Worm (Caenorhabditis elegans): Measurements from ENCODE around the gene hil-2.
A peak's percentile ranks its signal among the peaks of the same experiment; 100 is the strongest.

Gene hil-2

ce11 chrIV:6329339-6329738 is 35.3 kb downstream of the hil-2 start, which contains the start of gene seu-1:
seu-1 (plus strand) TSS chrIV:6329639.
- TF ChIP-seq gmeb-1 (tag; optimal IDR thresholded peaks at IDR 0.05) (no peak), nhr-21 (tag; optimal IDR thresholded peaks at IDR 0.05) (no peak), nhr-10 (tag; optimal IDR thresholded peaks at IDR 0.05) (no peak), aly-2 (tag; optimal IDR thresholded peaks at IDR 0.05) (no peak), nhr-11 (tag; optimal IDR thresholded peaks at IDR 0.05) (no peak), lin-11 (tag; optimal IDR thresholded peaks at IDR 0.05) (no peak), ceh-16 (tag; optimal IDR thresholded peaks at IDR 0.05) (no peak), R02D3.7 (tag; optimal IDR thresholded peaks at IDR 0.05) (no peak), mab-5 (tag; optimal IDR thresholded peaks at IDR 0.05) (no peak), egl-27 (tag; optimal IDR thresholded peaks at IDR 0.05) (no peak), nhr-23 (tag; optimal IDR thresholded peaks at IDR 0.05) (no peak), lsy-2 (tag; optimal IDR thresholded peaks at IDR 0.05) (no peak), Y55F3AM.14 (GFP tag; optimal IDR thresholded peaks at IDR 0.05) (no peak)

- no peak for TF ChIP-seq sma-9 (GFP tag; optimal IDR thresholded peaks at IDR 0.05)
- TF ChIP-seq sma-9 (tag; optimal IDR thresholded peaks at IDR 0.05) = no peak
- TF ChIP-seq lin-39 (tag; optimal IDR thresholded peaks at IDR 0.05) = no peak
- peak; percentile 68 for TF ChIP-seq fos-1 (tag; optimal IDR thresholded peaks at IDR 0.05)
- TF ChIP-seq nhr-10 (tag; optimal IDR thresholded peaks at IDR 0.05) = no peak
- TF ChIP-seq elt-3 (tag; optimal IDR thresholded peaks at IDR 0.05) = no peak
Observed at ce11 chrIV:6330790-6331189, 36.8 kb downstream of the hil-2 start.

DNA sequence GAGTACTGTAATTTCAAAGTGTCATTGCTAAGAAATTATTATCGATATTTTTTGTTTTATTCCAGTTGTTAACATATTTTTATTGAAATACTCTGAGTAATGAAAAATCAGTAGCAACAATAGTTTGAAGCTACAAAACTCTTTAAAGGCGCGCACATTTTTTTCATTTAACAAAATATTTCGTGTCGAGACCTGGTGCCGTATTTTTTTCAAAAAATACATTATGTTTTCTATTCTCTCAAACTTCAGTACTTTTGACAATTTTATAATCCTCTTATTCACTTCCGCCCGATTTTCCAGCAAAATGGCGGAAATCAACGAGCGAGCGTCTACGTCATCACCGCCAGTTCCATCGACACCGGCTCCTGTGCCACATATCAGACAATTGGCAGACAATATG is 39.9 kb downstream of the hil-2 start, which contains the start of gene blos-2:
Gene blos-2, plus strand, starts transcription at position 301 of the 400 bp plus-strand sequence.
- TF ChIP-seq unc-39 (tag; optimal IDR thresholded peaks at IDR 0.05) = no peak
- no peak for TF ChIP-seq zag-1 (tag; optimal IDR thresholded peaks at IDR 0.05)
- no peak for TF ChIP-seq C34F6.9 (tag; optimal IDR thresholded peaks at IDR 0.05)
- no peak for TF ChIP-seq alr-1 (tag; optimal IDR thresholded peaks at IDR 0.05)
- TF ChIP-seq ztf-11 (tag; optimal IDR thresholded peaks at IDR 0.05) = no peak
- TF ChIP-seq elt-3 (tag; optimal IDR thresholded peaks at IDR 0.05) = no peak

ce11 chrIV:6335908-6336307 is 41.9 kb downstream of the hil-2 start, which contains the start of gene mif-4:
mif-4 (minus strand) TSS chrIV:6335994.
- no peak for TF ChIP-seq F13H6.1 (tag; optimal IDR thresholded peaks at IDR 0.05)
- TF ChIP-seq sma-9 (GFP tag; optimal IDR thresholded peaks at IDR 0.05) = peak; percentile 9
- TF ChIP-seq sma-9 (tag; optimal IDR thresholded peaks at IDR 0.05) = no peak
- TF ChIP-seq nhr-129 (tag; optimal IDR thresholded peaks at IDR 0.05) = peak; percentile 9
- TF ChIP-seq unc-39 (tag; optimal IDR thresholded peaks at IDR 0.05) = no peak
- TF ChIP-seq lsy-2 (tag; optimal IDR thresholded peaks at IDR 0.05) = no peak
- TF ChIP-seq nhr-21 (tag; optimal IDR thresholded peaks at IDR 0.05) = no peak

DNA sequence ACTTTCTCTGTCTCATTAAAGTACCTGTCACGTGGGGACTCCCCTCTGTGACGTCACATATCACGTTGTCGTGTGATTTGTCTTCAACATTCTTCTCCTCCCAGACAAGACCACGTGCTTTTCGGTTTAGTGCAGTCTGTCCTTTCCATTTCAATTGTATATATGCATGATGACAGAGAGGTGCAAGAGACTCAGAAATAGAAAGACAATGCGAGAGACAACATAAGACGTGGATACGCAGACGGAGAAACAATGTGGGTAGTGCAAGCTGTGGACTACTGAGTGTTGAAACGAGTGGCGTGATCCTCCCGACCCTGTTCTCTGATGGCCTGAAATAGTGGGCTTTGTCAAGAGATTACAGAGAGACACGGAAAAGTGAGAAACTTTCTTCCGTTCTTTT is 42.7 kb downstream of the hil-2 start:
- TF ChIP-seq lin-39 (tag; optimal IDR thresholded peaks at IDR 0.05) (no peak), ceh-82 (tag; optimal IDR thresholded peaks at IDR 0.05) (peak; percentile 45), nhr-12 (tag; optimal IDR thresholded peaks at IDR 0.05) (no peak), nhr-10 (tag; optimal IDR thresholded peaks at IDR 0.05) (peak; percentile 74), sma-9 (GFP tag; optimal IDR thresholded peaks at IDR 0.05) (peak; percentile 100), sma-9 (tag; optimal IDR thresholded peaks at IDR 0.05) (peak; percentile 79), nhr-129 (tag; optimal IDR thresholded peaks at IDR 0.05) (peak; percentile 98), ztf-11 (tag; optimal IDR thresholded peaks at IDR 0.05) (no peak), nhr-77 (tag; optimal IDR thresholded peaks at IDR 0.05) (no peak), ZK546.5 (tag; optimal IDR thresholded peaks at IDR 0.05) (peak; percentile 22), sem-4 (tag; optimal IDR thresholded peaks at IDR 0.05) (peak; percentile 98), mab-5 (tag; optimal IDR thresholded peaks at IDR 0.05) (peak; percentile 81), ceh-16 (tag; optimal IDR thresholded peaks at IDR 0.05) (peak; percentile 77), unc-62 (GFP tag; optimal IDR thresholded peaks at IDR 0.05) (peak; percentile 88), nhr-237 (tag; optimal IDR thresholded peaks at IDR 0.05) (no peak), mbf-1 (tag; optimal IDR thresholded peaks at IDR 0.05) (no peak), dmd-4 (tag; optimal IDR thresholded peaks at IDR 0.05) (no peak), snpc-4 (tag; optimal IDR thresholded peaks at IDR 0.05) (peak; percentile 57), Y55F3AM.14 (GFP tag; optimal IDR thresholded peaks at IDR 0.05) (peak; percentile 91), peb-1 (tag; optimal IDR thresholded peaks at IDR 0.05) (no peak), ama-1 (optimal IDR thresholded peaks at IDR 0.05) (peak; percentile 23), alr-1 (tag; optimal IDR thresholded peaks at IDR 0.05) (no peak), lin-13 (GFP tag; optimal IDR thresholded peaks at IDR 0.05) (peak; percentile 70), crh-2 (tag; optimal IDR thresholded peaks at IDR 0.05) (peak; percentile 96), nhr-25 (tag; optimal IDR thresholded peaks at IDR 0.05) (peak; percentile 99), nhr-23 (tag; optimal IDR thresholded peaks at IDR 0.05) (no peak), nhr-6 (tag; optimal IDR thresholded peaks at IDR 0.05) (peak; percentile 95), ztf-4 (tag; optimal IDR thresholded peaks at IDR 0.05) (peak; percentile 96), unc-55 (GFP tag; optimal IDR thresholded peaks at IDR 0.05) (peak; percentile 80), sma-3 (GFP tag; optimal IDR thresholded peaks at IDR 0.05) (peak; percentile 97), egl-27 (tag; optimal IDR thresholded peaks at IDR 0.05) (peak; percentile 87), mdl-1 (tag; optimal IDR thresholded peaks at IDR 0.05) (peak; percentile 98 to 99), blmp-1 (tag; optimal IDR thresholded peaks at IDR 0.05; ENCODE audit: insufficient read depth) (peak; percentile 98)

Measured in whole organism, L2 larva.